Fruit fly (Drosophila melanogaster) whole organism, adult: Measurements from ENCODE around the gene CG8664.

ENCODE experiments used
- CG11617 ChIP-seq: fragments of 200-800 bp; sonication (Bioruptor generic); optimal IDR thresholded peaks from 2 replicates; lab custom pipeline; 2017; ENCODE audit warnings: mild to moderate bottlenecking, missing biosample characterization, missing genetic modification reagents, missing genetic modification characterization
- CG12768 ChIP-seq: fragments of 200-800 bp; sonication (Bioruptor generic); optimal IDR thresholded peaks from 2 replicates; lab custom pipeline; 2017; ENCODE audit warnings: missing biosample characterization, missing genetic modification characterization, mild to moderate bottlenecking, moderate library complexity, missing genetic modification reagents
- CG14711 ChIP-seq: fragments of 200-800 bp; sonication (Bioruptor generic); optimal IDR thresholded peaks from 2 replicates; lab custom pipeline; 2018; ENCODE audit warnings: missing biosample characterization, mild to moderate bottlenecking, missing genetic modification characterization, moderate library complexity
- CG1620 ChIP-seq: fragments of 200-800 bp; sonication (Bioruptor generic); optimal IDR thresholded peaks from 2 replicates; lab custom pipeline; 2016; ENCODE audit warnings: missing biosample characterization, missing genetic modification characterization
- CG33017 ChIP-seq: fragments of 200-800 bp; sonication (Bioruptor generic); optimal IDR thresholded peaks from 2 replicates; lab custom pipeline; 2018; ENCODE audit warnings: missing biosample characterization, mild to moderate bottlenecking, missing genetic modification characterization, moderate library complexity
- CG7045 ChIP-seq: fragments of 200-800 bp; sonication (Bioruptor generic); optimal IDR thresholded peaks from 2 replicates; lab custom pipeline; 2017; ENCODE audit warnings: missing biosample characterization, mild to moderate bottlenecking, missing genetic modification characterization
- CG7101 ChIP-seq: fragments of 200-800 bp; sonication (Bioruptor generic); optimal IDR thresholded peaks from 2 replicates; lab custom pipeline; 2018; ENCODE audit warnings: missing biosample characterization, mild to moderate bottlenecking, missing genetic modification characterization, moderate library complexity
- Clk ChIP-seq: fragments of 200-800 bp; sonication (Bioruptor generic); optimal IDR thresholded peaks from 2 replicates; lab custom pipeline; 2017; ENCODE audit warnings: missing biosample characterization, missing genetic modification characterization
- Crg-1 ChIP-seq: fragments of 200-800 bp; sonication (Bioruptor generic); optimal IDR thresholded peaks from 2 replicates; lab custom pipeline; 2016; ENCODE audit warnings: missing biosample characterization, missing genetic modification characterization
- Hr96 ChIP-seq: fragments of 200-800 bp; sonication (Bioruptor generic); optimal IDR thresholded peaks from 2 replicates; lab custom pipeline; 2016; ENCODE audit warnings: missing biosample characterization, missing genetic modification characterization
- Mnt ChIP-seq: fragments of 200-800 bp; sonication (Bioruptor generic); optimal IDR thresholded peaks from 2 replicates; lab custom pipeline; 2016; ENCODE audit warnings: missing biosample characterization, mild to moderate bottlenecking, missing genetic modification characterization
- bab1 ChIP-seq: fragments of 200-800 bp; sonication (Bioruptor generic); optimal IDR thresholded peaks from 3 replicates; lab custom pipeline; 2019; ENCODE audit warnings: missing biosample characterization, mild to moderate bottlenecking, missing genetic modification characterization, moderate library complexity
- cic ChIP-seq: fragments of 200-800 bp; sonication (Bioruptor generic); optimal IDR thresholded peaks from 2 replicates; lab custom pipeline; 2017; ENCODE audit warnings: missing biosample characterization, mild to moderate bottlenecking, missing genetic modification characterization, moderate library complexity
- cnc ChIP-seq, 2 experiments: fragments of >200 bp; optimal IDR thresholded peaks; 2 replicates each; lab custom pipeline; 2017
- kay ChIP-seq: fragments of 200-800 bp; sonication (Bioruptor generic); peaks from one replicate; lab custom pipeline; 2016; ENCODE audit warnings: missing biosample characterization, missing genetic modification characterization, borderline replicate concordance
- ovo ChIP-seq: fragments of 200-800 bp; sonication (Bioruptor generic); optimal IDR thresholded peaks from 2 replicates; lab custom pipeline; 2016; ENCODE audit warnings: missing biosample characterization, missing genetic modification characterization
- pad ChIP-seq: fragments of 200-800 bp; sonication (Bioruptor generic); optimal IDR thresholded peaks from 3 replicates; lab custom pipeline; 2017; ENCODE audit warnings: missing biosample characterization, missing genetic modification characterization, mild to moderate bottlenecking, moderate library complexity, missing genetic modification reagents
- tj ChIP-seq: fragments of 200-800 bp; sonication (Bioruptor generic); optimal IDR thresholded peaks from 3 replicates; lab custom pipeline; 2017; ENCODE audit warnings: missing biosample characterization, mild to moderate bottlenecking, missing genetic modification characterization, moderate library complexity
- toe ChIP-seq: fragments of 200-800 bp; sonication (Bioruptor generic); optimal IDR thresholded peaks from 2 replicates; lab custom pipeline; 2016; ENCODE audit warnings: missing biosample characterization, missing genetic modification characterization

Gene CG8664

DNA sequence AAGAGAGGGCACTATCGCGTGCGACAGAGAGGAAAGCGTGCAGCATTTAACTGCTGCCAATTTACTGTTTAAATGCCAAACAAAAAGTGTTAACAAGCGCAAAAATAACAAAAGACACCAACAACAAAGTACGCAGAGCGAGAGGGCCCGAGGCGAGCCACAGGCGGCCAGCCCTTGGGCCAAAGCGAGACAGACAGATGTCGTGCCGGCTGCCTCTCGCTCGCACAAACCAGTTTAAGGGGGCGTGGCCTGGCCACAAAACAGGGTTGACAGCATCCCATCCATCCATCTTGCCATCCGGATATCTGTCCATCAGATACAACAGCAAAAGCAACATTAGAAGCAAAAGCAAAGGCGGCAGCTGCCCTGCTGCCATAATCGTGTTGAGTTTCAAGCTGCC is 30.8 kb upstream of the CG8664 start:
- TF ChIP-seq CG14711 (tag; lab: Kevin White, UChicago) (no peak), cic (GFP tag; lab: Kevin White, UChicago) (no peak), CG7045 (GFP tag; lab: Kevin White, UChicago) (no peak), toe (GFP tag; lab: Kevin White, UChicago) (no peak), CG1620 (GFP tag; lab: Kevin White, UChicago) (no peak), Clk (GFP tag; lab: Kevin White, UChicago) (no peak), CG11617 (no peak), tj (no peak), Hr96 (no peak), kay (GFP tag; lab: Kevin White, UChicago) (no peak), CG12768 (GFP tag; lab: Kevin White, UChicago) (no peak), Mnt (GFP tag; lab: Kevin White, UChicago) (no peak), ovo (GFP tag; lab: Kevin White, UChicago) (no peak), bab1 (GFP tag; lab: Kevin White, UChicago) (no peak), CG33017 (tag; lab: Kevin White, UChicago) (no peak), Crg-1 (GFP tag; lab: Kevin White, UChicago) (no peak), cnc (optimal IDR thresholded peaks at IDR 0.05; lab: Kevin White, UChicago) (no peak), CG7101 (tag; lab: Kevin White, UChicago) (no peak)

DNA sequence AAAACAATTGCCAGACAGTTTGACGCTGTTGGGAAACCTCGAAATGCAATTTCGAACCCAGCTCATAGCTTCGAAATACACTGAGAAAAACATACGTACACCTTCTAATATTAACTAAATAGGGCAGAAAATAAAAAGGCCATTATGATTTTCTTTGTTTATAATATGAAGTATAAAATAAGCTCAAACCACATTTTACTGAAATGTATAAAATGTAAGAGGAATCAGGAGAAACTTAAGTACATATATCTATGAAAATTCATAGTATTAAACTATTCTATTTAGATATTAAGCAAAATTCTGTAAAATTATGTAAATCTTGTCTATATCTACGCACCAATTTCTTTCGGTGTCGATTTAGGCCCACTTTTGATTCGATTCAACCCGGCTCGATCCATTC is 25.7 kb upstream of the CG8664 start:
- no peak for TF ChIP-seq Crg-1 (GFP tag; lab: Kevin White, UChicago)
- no peak for TF ChIP-seq cnc (optimal IDR thresholded peaks at IDR 0.05; lab: Kevin White, UChicago)
- TF ChIP-seq ovo (GFP tag; lab: Kevin White, UChicago) = no peak
- TF ChIP-seq CG7045 (GFP tag; lab: Kevin White, UChicago) = no peak
- no peak for TF ChIP-seq tj
- no peak for TF ChIP-seq cic (GFP tag; lab: Kevin White, UChicago)
- no peak for TF ChIP-seq CG12768 (GFP tag; lab: Kevin White, UChicago)
- TF ChIP-seq CG7101 (tag; lab: Kevin White, UChicago) = no peak
- TF ChIP-seq CG1620 (GFP tag; lab: Kevin White, UChicago) = no peak

DNA sequence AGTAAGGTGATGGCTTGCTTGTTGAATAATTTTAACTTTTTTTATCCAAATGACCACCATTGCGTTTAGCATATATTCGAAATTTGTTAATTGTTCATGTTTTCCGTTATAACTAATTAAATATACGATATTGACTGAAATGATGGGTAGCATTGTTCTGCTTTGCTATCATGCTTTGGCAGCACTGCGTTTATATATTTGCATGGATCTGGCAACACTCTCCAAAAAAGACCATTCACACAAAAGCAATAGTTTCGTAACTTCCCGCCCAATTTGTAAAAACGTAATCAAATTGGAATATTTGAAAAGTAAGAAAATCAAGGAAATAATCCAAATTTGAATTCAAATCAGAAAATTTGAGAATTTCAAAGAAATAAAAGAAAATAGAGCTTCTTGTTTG is 23.0 kb upstream of the CG8664 start:
- TF ChIP-seq bab1 (GFP tag; lab: Kevin White, UChicago) (peak; percentile 50), ovo (GFP tag; lab: Kevin White, UChicago) (peak; percentile 17), cic (GFP tag; lab: Kevin White, UChicago) (no peak), kay (GFP tag; lab: Kevin White, UChicago) (no peak), CG12768 (GFP tag; lab: Kevin White, UChicago) (no peak)

DNA sequence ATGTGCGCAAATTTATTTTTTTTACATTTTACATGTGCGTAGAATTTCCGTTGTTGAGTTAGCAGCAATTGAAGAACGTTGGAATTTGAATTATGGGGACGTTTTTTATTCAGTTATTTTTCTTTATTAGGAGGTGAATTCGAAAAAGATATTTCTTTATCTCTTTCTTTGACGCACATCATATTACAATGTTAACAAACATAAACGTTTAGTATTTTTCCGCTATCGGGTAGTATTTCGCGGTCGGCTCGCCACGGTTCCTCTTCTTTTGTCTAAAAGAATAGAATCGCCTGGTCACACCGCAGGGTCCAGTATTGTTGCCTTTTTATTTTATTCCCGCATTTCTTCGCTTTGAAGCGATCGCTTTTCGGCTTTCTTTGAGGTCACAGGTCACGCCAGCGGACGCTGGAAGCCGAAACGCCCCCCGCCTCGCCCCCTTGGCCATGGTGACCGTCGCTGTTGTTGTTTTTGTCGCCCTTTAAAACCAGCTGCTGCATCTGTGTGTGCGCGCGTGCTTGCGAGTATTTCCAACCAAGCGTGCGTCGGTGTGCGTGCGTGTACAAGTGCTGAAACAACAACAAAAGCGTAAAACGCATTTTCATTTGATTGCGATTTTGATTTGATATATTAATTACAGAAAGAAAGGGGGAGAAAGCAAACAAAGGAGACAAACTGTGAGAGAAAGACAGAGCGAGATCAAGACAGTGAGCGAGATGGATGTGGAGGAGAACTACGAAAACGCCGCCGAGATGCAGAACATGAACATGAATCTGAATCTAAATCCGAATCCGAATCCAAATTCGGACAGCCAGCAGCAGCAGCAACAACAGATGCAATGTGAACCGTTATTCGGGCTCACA is 19.9 kb upstream of the CG8664 start:
- TF ChIP-seq cic (GFP tag; lab: Kevin White, UChicago) (peak; percentile 25), CG14711 (tag; lab: Kevin White, UChicago) (peak; percentile 48), Mnt (GFP tag; lab: Kevin White, UChicago) (peak; percentile 85), toe (GFP tag; lab: Kevin White, UChicago) (no peak), bab1 (GFP tag; lab: Kevin White, UChicago) (peak; percentile 40)

DNA sequence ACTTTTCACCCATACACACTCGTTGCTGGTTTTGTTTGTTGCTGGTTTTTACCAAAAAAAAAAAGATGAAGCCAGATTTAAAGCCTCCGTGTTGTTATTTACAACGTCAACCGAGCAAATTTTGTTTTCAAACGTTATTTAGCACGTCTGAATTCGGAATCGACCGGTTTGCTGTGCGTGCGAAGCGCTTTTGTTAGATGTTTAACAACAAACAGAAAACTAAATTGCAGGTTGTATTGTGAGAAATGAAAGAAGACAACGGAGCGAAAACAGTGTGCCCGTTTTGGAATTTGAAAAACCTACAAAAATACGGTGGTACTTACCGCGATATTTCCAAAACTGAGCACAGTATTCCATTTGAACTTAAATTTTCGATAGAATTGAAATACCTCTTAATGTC is 19.2 kb upstream of the CG8664 start, which contains the start of gene Fim:
Gene Fim, minus strand, starts transcription at position 225 of the 400 bp plus-strand sequence.
- TF ChIP-seq Mnt (GFP tag; lab: Kevin White, UChicago) (peak; percentile 37), CG14711 (tag; lab: Kevin White, UChicago) (no peak), pad (GFP tag; lab: Kevin White, UChicago) (no peak), kay (GFP tag; lab: Kevin White, UChicago) (peak; percentile 59), toe (GFP tag; lab: Kevin White, UChicago) (no peak), CG33017 (tag; lab: Kevin White, UChicago) (no peak)

DNA sequence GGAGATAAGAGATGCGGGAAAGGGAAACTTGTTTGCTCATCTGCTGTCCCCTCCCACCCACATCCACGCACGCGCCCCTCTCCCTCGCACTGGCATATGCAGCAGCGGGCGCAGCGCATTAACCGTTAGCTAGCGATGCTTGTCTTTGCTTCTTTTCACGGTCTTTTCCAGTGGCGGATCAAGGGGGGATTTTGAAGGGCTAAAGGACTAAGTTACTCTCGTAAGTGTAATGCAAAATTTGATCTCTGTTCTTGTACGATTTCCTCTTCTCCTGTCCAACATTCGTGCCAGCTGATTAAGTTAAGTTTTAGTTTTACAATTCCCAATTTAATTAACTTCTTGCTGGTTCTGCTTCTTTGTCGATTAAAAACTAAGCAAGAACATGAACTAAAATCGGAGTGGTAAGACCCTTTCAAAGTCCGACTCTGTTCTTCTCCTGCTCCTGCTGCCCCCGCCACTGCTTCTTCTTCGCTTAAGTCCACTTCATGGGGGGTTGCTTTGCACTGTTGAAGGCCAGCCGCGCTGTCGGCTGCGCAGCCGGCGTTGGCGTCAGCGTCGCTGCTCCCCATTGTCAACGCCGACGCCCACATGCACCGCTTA is 18.2 kb upstream of the CG8664 start:
- peak; percentile 39 for TF ChIP-seq CG11617
- TF ChIP-seq Clk (GFP tag; lab: Kevin White, UChicago) = peak; percentile 24
- peak; percentile 10 for TF ChIP-seq CG12768 (GFP tag; lab: Kevin White, UChicago)
- no peak for TF ChIP-seq cnc (optimal IDR thresholded peaks at IDR 0.05; lab: Kevin White, UChicago)
- TF ChIP-seq pad (GFP tag; lab: Kevin White, UChicago) = peak; percentile 98
- TF ChIP-seq toe (GFP tag; lab: Kevin White, UChicago) = no peak
- TF ChIP-seq CG14711 (tag; lab: Kevin White, UChicago) = peak; percentile 13
- TF ChIP-seq ovo (GFP tag; lab: Kevin White, UChicago) = peak; percentile 65
- peak; percentile 14 for TF ChIP-seq CG7045 (GFP tag; lab: Kevin White, UChicago)
- peak; percentile 19 for TF ChIP-seq bab1 (GFP tag; lab: Kevin White, UChicago)
- no peak for TF ChIP-seq Crg-1 (GFP tag; lab: Kevin White, UChicago)
- peak; percentile 49 for TF ChIP-seq CG7101 (tag; lab: Kevin White, UChicago)
- no peak for TF ChIP-seq cic (GFP tag; lab: Kevin White, UChicago)
- TF ChIP-seq tj = no peak
- TF ChIP-seq Hr96 = no peak
- TF ChIP-seq CG1620 (GFP tag; lab: Kevin White, UChicago) = peak; percentile 13
